Worm (Caenorhabditis elegans) whole organism, early embryonic: ENCODE data around the gene F33E11.2.

ENCODE experiments used
- B0310.2 ChIP-seq: sonication (generic microtip); optimal IDR thresholded peaks from 2 replicates; lab custom pipeline; 2016; ENCODE audit warnings: mild to moderate bottlenecking, missing genetic modification characterization, missing compliant biosample characterization
- ama-1 ChIP-seq: fragments of 150-350 bp; optimal IDR thresholded peaks from 2 replicates; lab custom pipeline; 2014
- hmg-4 ChIP-seq: fragments of 200-800 bp; sonication (Bioruptor generic); optimal IDR thresholded peaks from 2 replicates; lab custom pipeline; 2018; ENCODE audit warnings: mild to moderate bottlenecking, missing genetic modification characterization, missing compliant biosample characterization
- tra-4 ChIP-seq: sonication (generic microtip); optimal IDR thresholded peaks from 2 replicates; lab custom pipeline; 2017; ENCODE audit warnings: missing genetic modification characterization, missing compliant biosample characterization

DNA sequence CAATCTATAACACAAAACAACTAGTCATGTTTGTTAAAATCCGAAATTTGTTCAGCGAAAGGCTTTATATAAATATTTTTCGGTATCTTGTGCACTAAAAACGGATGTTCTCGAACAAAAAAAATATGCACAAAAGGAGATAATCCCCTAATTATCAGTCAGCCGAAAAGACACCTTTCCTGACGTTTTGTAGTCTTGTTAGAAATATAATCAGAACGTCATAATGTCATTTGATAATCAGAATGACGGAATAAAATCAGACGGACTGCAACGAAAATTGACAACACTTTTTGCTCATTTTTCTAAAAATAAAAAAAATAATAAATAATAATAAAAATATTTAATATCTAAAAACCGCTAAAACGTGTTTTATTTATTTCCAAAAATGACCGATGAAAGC lies 13.8 kb upstream of the F33E11.2 start:
- no peak for TF ChIP-seq tra-4 (tag; lab: Kevin White, UChicago)
- no peak for TF ChIP-seq ama-1 (lab: Kevin White, UChicago)
- no peak for TF ChIP-seq hmg-4
- no peak for TF ChIP-seq B0310.2 (tag; lab: Kevin White, UChicago)
